Fruit fly (Drosophila melanogaster) Kc167 (cell line): ENCODE results near the gene CG33278.

Source experiments
- Myc ChIP-seq: fragments of >200 bp; optimal IDR thresholded peaks from 2 replicates; lab custom pipeline; 2017; ENCODE audit warnings: missing external identifiers
- h ChIP-seq: fragments of >200 bp; optimal IDR thresholded peaks from 3 replicates; lab custom pipeline; 2018; ENCODE audit warnings: missing external identifiers
- psq ChIP-seq: fragments of >200 bp; optimal IDR thresholded peaks from 2 replicates; lab custom pipeline; 2017; ENCODE audit warnings: missing external identifiers
- ttk ChIP-seq: sonication (Bioruptor generic); optimal IDR thresholded peaks from 2 replicates; lab custom pipeline; 2017; ENCODE audit warnings: missing external identifiers

DNA sequence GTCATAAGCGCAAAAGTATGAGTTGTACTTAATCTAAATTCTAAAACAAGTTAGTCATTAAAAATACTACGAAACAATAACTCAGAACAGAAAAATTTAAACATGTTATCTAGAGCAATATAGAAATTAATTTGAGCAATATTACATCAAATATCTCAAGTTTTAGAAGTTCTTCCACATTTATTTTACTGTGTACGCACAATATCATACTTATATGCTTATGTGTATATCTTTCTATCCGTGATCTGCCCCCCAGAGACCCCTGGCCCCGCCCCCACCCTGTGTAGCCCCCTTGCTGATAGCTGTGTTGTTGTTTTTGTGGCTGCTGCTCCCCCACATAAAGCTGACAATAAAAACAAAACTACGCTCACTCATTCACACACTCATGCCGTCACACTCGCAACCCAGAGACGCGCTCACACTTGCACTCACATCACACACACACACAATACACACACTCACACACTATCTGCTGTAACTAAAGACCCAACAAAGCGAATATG is 17.3 kb upstream of the CG33278 start:
- TF ChIP-seq h (lab: Kevin White, UChicago) (no peak), Myc (lab: Kevin White, UChicago) (no peak), ttk (lab: Kevin White, UChicago) (no peak), psq (lab: Kevin White, UChicago) (no peak)
